Worm (Caenorhabditis elegans): ENCODE results near the gene F54B11.11.

F54B11.11 gene

ce11 chrX:13604946-13605617, 26.5 kb downstream of the F54B11.11 start, which contains the start of gene F54B11.9 (continued):
- TF ChIP-seq swsn-7 (tag; optimal IDR thresholded peaks at IDR 0.05) = no peak
- no peak for TF ChIP-seq skn-1 (tag; optimal IDR thresholded peaks at IDR 0.05)
- 0 out of 2 replicates have a peak, but pooled peaks have one; percentile 35 for TF ChIP-seq unc-98 (GFP tag; IDR thresholded peaks at IDR 0.05)
- no peak for TF ChIP-seq pax-3 (tag; optimal IDR thresholded peaks at IDR 0.05)
- TF ChIP-seq unc-86 (tag; optimal IDR thresholded peaks at IDR 0.05) = no peak
- no peak for TF ChIP-seq C34B4.2 (tag; optimal IDR thresholded peaks at IDR 0.05)
- TF ChIP-seq nhr-76 (tag; optimal IDR thresholded peaks at IDR 0.05) = no peak
- TF ChIP-seq egl-27 (tag; optimal IDR thresholded peaks at IDR 0.05) = no peak
- no peak for TF ChIP-seq fkh-10 (GFP tag; optimal IDR thresholded peaks at IDR 0.05)
- TF ChIP-seq nhr-84 (tag; optimal IDR thresholded peaks at IDR 0.05) = no peak
- peak in 1 of 2 experiments; percentile 35 for TF ChIP-seq lsy-2 (tag; optimal IDR thresholded peaks at IDR 0.05)
- TF ChIP-seq ceh-63 (GFP tag; optimal IDR thresholded peaks at IDR 0.05) = no peak
- TF ChIP-seq ceh-8 (GFP tag; optimal IDR thresholded peaks at IDR 0.05) = no peak
- no peak for TF ChIP-seq isw-1 (GFP tag; IDR thresholded peaks at IDR 0.05)
- TF ChIP-seq Y116A8C.19 (tag; optimal IDR thresholded peaks at IDR 0.05; ENCODE audit: borderline replicate concordance) = no peak
- TF ChIP-seq tlp-1 (tag; optimal IDR thresholded peaks at IDR 0.05) = no peak
- no peak for TF ChIP-seq hlh-17 (GFP tag; optimal IDR thresholded peaks at IDR 0.05; ENCODE audit: borderline replicate concordance)
- TF ChIP-seq aly-2 (tag; optimal IDR thresholded peaks at IDR 0.05) = no peak
- TF ChIP-seq ceh-82 (tag; optimal IDR thresholded peaks at IDR 0.05) = no peak
- TF ChIP-seq nhr-19 (GFP tag; conservative IDR thresholded peaks at IDR 0.05) = peak; percentile 57
- TF ChIP-seq nhr-47 (tag; optimal IDR thresholded peaks at IDR 0.05) = peak; percentile 13
- peak; percentile 59 for TF ChIP-seq nhr-71 (tag; optimal IDR thresholded peaks at IDR 0.05)
- TF ChIP-seq elt-3 (tag; optimal IDR thresholded peaks at IDR 0.05) = no peak
- no peak for TF ChIP-seq vab-15 (tag; optimal IDR thresholded peaks at IDR 0.05)
- no peak for TF ChIP-seq tbx-2 (tag; optimal IDR thresholded peaks at IDR 0.05)
- TF ChIP-seq lin-39 (tag; optimal IDR thresholded peaks at IDR 0.05) = no peak
- no peak for TF ChIP-seq nhr-11 (tag; optimal IDR thresholded peaks at IDR 0.05)
- no peak for TF ChIP-seq nhr-85 (tag)
- no peak for TF ChIP-seq hlh-4 (tag; optimal IDR thresholded peaks at IDR 0.05)
- no peak for TF ChIP-seq aha-1 (tag; optimal IDR thresholded peaks at IDR 0.05)
- no peak for TF ChIP-seq mab-9 (GFP tag; IDR thresholded peaks at IDR 0.05)
- TF ChIP-seq ztf-4 (tag; optimal IDR thresholded peaks at IDR 0.05) = no peak

ce11 chrX:13605854-13606253, 27.3 kb downstream of the F54B11.11 start:
- TF ChIP-seq efl-3 (GFP tag; optimal IDR thresholded peaks at IDR 0.05) (no peak), nhr-12 (tag; optimal IDR thresholded peaks at IDR 0.05) (no peak), efl-1 (optimal IDR thresholded peaks at IDR 0.05) (no peak), efl-1 (GFP tag; optimal IDR thresholded peaks at IDR 0.05 in 1 of 2) (peak in 1 of 2 experiments; percentile 21), skn-1 (tag; optimal IDR thresholded peaks at IDR 0.05) (no peak), unc-98 (GFP tag; IDR thresholded peaks at IDR 0.05) (no peak), nhr-90 (tag; optimal IDR thresholded peaks at IDR 0.05; ENCODE audit: poor library complexity) (no peak), nhr-76 (tag; optimal IDR thresholded peaks at IDR 0.05) (no peak), lin-14 (GFP tag; optimal IDR thresholded peaks at IDR 0.05) (no peak), nhr-19 (GFP tag; conservative IDR thresholded peaks at IDR 0.05) (no peak), rnt-1 (tag; optimal IDR thresholded peaks at IDR 0.05) (peak; percentile 6), snpc-4 (tag; optimal IDR thresholded peaks at IDR 0.05) (peak; percentile 73), isw-1 (GFP tag; IDR thresholded peaks at IDR 0.05) (no peak), zag-1 (tag; optimal IDR thresholded peaks at IDR 0.05) (no peak), tbx-2 (tag; optimal IDR thresholded peaks at IDR 0.05) (no peak), elt-2 (tag; optimal IDR thresholded peaks at IDR 0.05) (no peak), aha-1 (tag; optimal IDR thresholded peaks at IDR 0.05) (no peak), fkh-4 (tag; optimal IDR thresholded peaks at IDR 0.05; ENCODE audit: borderline replicate concordance) (no peak), nhr-47 (tag; optimal IDR thresholded peaks at IDR 0.05) (no peak), lin-13 (GFP tag; optimal IDR thresholded peaks at IDR 0.05) (no peak)
